Fruit fly (Drosophila melanogaster) whole organism, prepupa: ENCODE results near the gene GstD6.

ENCODE experiments used
- Blimp-1 ChIP-seq: fragments of 200-800 bp; sonication (Bioruptor generic); optimal IDR thresholded peaks from 3 replicates; lab custom pipeline; 2017; ENCODE audit warnings: missing biosample characterization, missing genetic modification characterization, mild to moderate bottlenecking, moderate library complexity, missing genetic modification reagents
- CG10631 ChIP-seq: fragments of 200-800 bp; sonication (Bioruptor generic); optimal IDR thresholded peaks from 2 replicates; lab custom pipeline; 2016; ENCODE audit warnings: missing biosample characterization, missing genetic modification characterization
- CG11294 ChIP-seq: fragments of 200-800 bp; sonication (Bioruptor generic); IDR thresholded peaks from 2 replicates; pipeline ENCODE4 v1.3.6; 2022; ENCODE audit warnings: missing biosample characterization, missing genetic modification characterization
- CG11762 ChIP-seq: fragments of 200-800 bp; sonication (Bioruptor generic); optimal IDR thresholded peaks from 3 replicates; lab custom pipeline; 2016; ENCODE audit warnings: missing biosample characterization, missing genetic modification characterization; ENCODE audit not compliant: insufficient read depth
- CG11902 ChIP-seq: fragments of 200-800 bp; sonication (Bioruptor generic); optimal IDR thresholded peaks from 3 replicates; lab custom pipeline; 2016; ENCODE audit warnings: missing biosample characterization, missing genetic modification characterization
- CG16779 ChIP-seq: fragments of 200-800 bp; sonication (Bioruptor generic); optimal IDR thresholded peaks from 3 replicates; lab custom pipeline; 2017; ENCODE audit warnings: missing biosample characterization, mild to moderate bottlenecking, missing genetic modification characterization
- CG3032 ChIP-seq: fragments of 200-800 bp; optimal IDR thresholded peaks from 2 replicates; lab custom pipeline; 2019; ENCODE audit warnings: missing biosample characterization, mild to moderate bottlenecking, missing genetic modification characterization, moderate library complexity
- CG31627 ChIP-seq: fragments of 200-800 bp; sonication (Bioruptor generic); optimal IDR thresholded peaks from 3 replicates; lab custom pipeline; 2016; ENCODE audit warnings: missing biosample characterization, missing genetic modification characterization
- CG4318 ChIP-seq: fragments of 200-800 bp; sonication (Bioruptor generic); optimal IDR thresholded peaks from 3 replicates; lab custom pipeline; 2017; ENCODE audit warnings: missing biosample characterization, mild to moderate bottlenecking, missing genetic modification characterization
- CG6163 ChIP-seq: fragments of 200-800 bp; sonication (Bioruptor generic); IDR thresholded peaks from 3 replicates; pipeline ENCODE4 v1.3.6; 2022; ENCODE audit warnings: missing biosample characterization, missing genetic modification characterization
- CG6792 ChIP-seq: fragments of 200-800 bp; sonication (Bioruptor generic); optimal IDR thresholded peaks from 3 replicates; lab custom pipeline; 2016; ENCODE audit warnings: missing biosample characterization, missing genetic modification characterization
- CG6854 ChIP-seq: fragments of 200-800 bp; sonication (Bioruptor generic); optimal IDR thresholded peaks from 2 replicates; lab custom pipeline; 2017; ENCODE audit warnings: missing biosample characterization, mild to moderate bottlenecking, missing genetic modification characterization
- CG7368 ChIP-seq: fragments of 200-800 bp; sonication (Bioruptor generic); optimal IDR thresholded peaks from 3 replicates; lab custom pipeline; 2016; ENCODE audit warnings: missing biosample characterization, missing genetic modification characterization
- CG8632 ChIP-seq: fragments of 200-800 bp; sonication (Bioruptor generic); optimal IDR thresholded peaks from 3 replicates; lab custom pipeline; 2016; ENCODE audit warnings: missing biosample characterization, missing genetic modification characterization
- Eip75B ChIP-seq: fragments of 200-800 bp; sonication (Bioruptor generic); optimal IDR thresholded peaks from 3 replicates; lab custom pipeline; 2016; ENCODE audit warnings: missing biosample characterization, missing genetic modification characterization
- Eip78C ChIP-seq: fragments of 200-800 bp; sonication (Bioruptor generic); peaks from one replicate; lab custom pipeline; 2016; ENCODE audit warnings: missing biosample characterization, missing genetic modification characterization
- Ets96B ChIP-seq: fragments of 200-800 bp; optimal IDR thresholded peaks from 2 replicates; lab custom pipeline; 2019; ENCODE audit warnings: missing biosample characterization, mild to moderate bottlenecking, missing genetic modification characterization, moderate library complexity
- Gug ChIP-seq: fragments of 200-800 bp; sonication (Bioruptor generic); IDR thresholded peaks from 2 replicates; pipeline ENCODE4 v1.3.6; 2022; ENCODE audit warnings: missing biosample characterization, missing genetic modification characterization
- Hr38 ChIP-seq: sonication (Bioruptor generic); optimal IDR thresholded peaks from 2 replicates; lab custom pipeline; 2016; ENCODE audit warnings: missing biosample characterization, missing genetic modification characterization
- Hr4 ChIP-seq: fragments of 200-800 bp; sonication (Bioruptor generic); optimal IDR thresholded peaks from 3 replicates; lab custom pipeline; 2016; ENCODE audit warnings: missing biosample characterization, missing genetic modification characterization
- Lpt ChIP-seq: fragments of 200-800 bp; sonication (Bioruptor generic); optimal IDR thresholded peaks from 3 replicates; lab custom pipeline; 2016; ENCODE audit warnings: missing biosample characterization, missing genetic modification characterization
- Met ChIP-seq: fragments of 200-800 bp; sonication (Bioruptor generic); optimal IDR thresholded peaks from 3 replicates; lab custom pipeline; 2016; ENCODE audit warnings: missing biosample characterization, missing genetic modification characterization
- Smox ChIP-seq: fragments of 200-800 bp; sonication (Bioruptor generic); optimal IDR thresholded peaks from 3 replicates; lab custom pipeline; 2016; ENCODE audit warnings: missing biosample characterization, missing genetic modification characterization
- Sox102F ChIP-seq: fragments of 200-800 bp; sonication (Bioruptor generic); optimal IDR thresholded peaks from 2 replicates; lab custom pipeline; 2016; ENCODE audit warnings: missing biosample characterization, mild to moderate bottlenecking, missing genetic modification characterization
- Sox14 ChIP-seq: fragments of 200-800 bp; sonication (Bioruptor generic); optimal IDR thresholded peaks from 3 replicates; lab custom pipeline; 2016; ENCODE audit warnings: missing biosample characterization, missing genetic modification characterization
- dsx ChIP-seq: fragments of 200-800 bp; optimal IDR thresholded peaks from 3 replicates; lab custom pipeline; 2019; ENCODE audit warnings: missing biosample characterization, mild to moderate bottlenecking, missing genetic modification characterization, moderate library complexity; ENCODE audit not compliant: poor library complexity, severe bottlenecking
- eg ChIP-seq: fragments of 200-800 bp; sonication (Bioruptor generic); IDR thresholded peaks from 3 replicates; pipeline ENCODE4 v1.3.6; 2022; ENCODE audit warnings: missing biosample characterization, missing genetic modification characterization
- fd59A ChIP-seq: fragments of 200-800 bp; sonication (Bioruptor generic); optimal IDR thresholded peaks from 2 replicates; lab custom pipeline; 2017; ENCODE audit warnings: missing biosample characterization, mild to moderate bottlenecking, missing genetic modification characterization, missing genetic modification reagents
- fd85E ChIP-seq: fragments of 200-800 bp; sonication (Bioruptor generic); optimal IDR thresholded peaks from 3 replicates; lab custom pipeline; 2016; ENCODE audit warnings: missing biosample characterization, missing genetic modification characterization
- fkh ChIP-seq: fragments of 200-800 bp; sonication (Bioruptor generic); optimal IDR thresholded peaks from 3 replicates; lab custom pipeline; 2017; ENCODE audit warnings: missing biosample characterization, mild to moderate bottlenecking, missing genetic modification characterization, moderate library complexity
- lz ChIP-seq: fragments of 200-800 bp; sonication (Bioruptor generic); optimal IDR thresholded peaks from 3 replicates; lab custom pipeline; 2016; ENCODE audit warnings: missing biosample characterization, missing genetic modification characterization
- pdm3 ChIP-seq: fragments of 200-800 bp; sonication (Bioruptor generic); optimal IDR thresholded peaks from 3 replicates; lab custom pipeline; 2016; ENCODE audit warnings: missing biosample characterization, missing genetic modification characterization
- salr ChIP-seq, 2 experiments: fragments of 200-800 bp; sonication (Bioruptor generic); optimal IDR thresholded peaks; 3 replicates each; lab custom pipeline; 2016 to 2018; ENCODE audit warnings: missing biosample characterization in 2 of 2, missing genetic modification characterization in 2 of 2, mild to moderate bottlenecking in 1 of 2
- svp ChIP-seq: fragments of 200-800 bp; sonication (Bioruptor generic); peaks from one replicate; lab custom pipeline; 2016; ENCODE audit warnings: missing biosample characterization, missing genetic modification characterization
- topi ChIP-seq: fragments of 200-800 bp; sonication (Bioruptor generic); optimal IDR thresholded peaks from 3 replicates; lab custom pipeline; 2016; ENCODE audit warnings: missing biosample characterization, missing genetic modification characterization
- vri ChIP-seq: fragments of 200-800 bp; sonication (Bioruptor generic); optimal IDR thresholded peaks from 3 replicates; lab custom pipeline; 2016; ENCODE audit warnings: missing biosample characterization, mild to moderate bottlenecking, missing genetic modification characterization

GstD6 gene

DNA sequence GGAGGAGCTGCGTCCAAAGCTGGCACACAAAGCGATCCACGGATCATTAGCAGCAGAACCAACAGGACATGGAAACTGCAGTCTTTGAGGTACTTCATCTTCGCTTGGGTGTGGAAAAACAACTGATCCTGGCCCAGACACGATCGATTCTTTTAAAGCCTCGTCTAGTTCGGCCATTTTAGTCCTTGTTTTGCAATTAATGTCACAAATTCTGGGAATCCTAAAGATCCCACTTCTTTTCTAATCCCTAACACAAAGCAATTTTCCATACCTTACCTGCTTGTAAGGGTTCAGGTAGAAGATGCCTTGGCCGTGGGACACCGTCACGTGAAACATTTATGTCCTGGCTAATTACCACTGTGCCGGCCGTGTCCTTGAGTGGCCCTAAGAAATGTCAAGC lies 5.6 kb downstream of the GstD6 start, which contains the start of gene CG10035:
Gene CG10035, minus strand, starts transcription at position 129 of the 400 bp plus-strand sequence.
- TF ChIP-seq CG4318 (GFP tag; lab: Kevin White, UChicago) (no peak), Ets96B (tag; lab: Kevin White, UChicago) (no peak), CG6792 (GFP tag; lab: Kevin White, UChicago) (no peak), CG16779 (tag; lab: Kevin White, UChicago) (no peak), salr (GFP tag; optimal IDR thresholded peaks at IDR 0.05; lab: Kevin White, UChicago) (no peak), lz (GFP tag; lab: Kevin White, UChicago) (no peak)

DNA sequence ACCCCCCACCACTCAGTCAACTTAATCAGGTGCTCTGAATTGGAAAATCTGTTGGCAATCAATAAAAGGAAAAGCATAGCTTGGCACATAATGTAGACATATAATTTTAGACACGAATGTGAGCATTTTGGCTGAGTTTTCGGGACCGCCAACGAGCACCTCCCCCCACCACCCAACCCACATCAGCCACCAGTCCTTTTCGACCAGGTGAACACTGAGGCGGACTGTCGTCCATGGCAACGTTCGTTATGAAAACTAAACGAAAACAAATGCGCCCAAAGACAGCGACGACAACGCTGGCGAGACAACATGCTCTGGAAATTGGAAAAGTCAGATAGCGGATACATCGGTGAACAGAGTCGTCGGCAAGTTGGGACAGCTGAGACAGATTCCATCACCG lies 6.1 kb downstream of the GstD6 start, which contains the start of gene GstD11:
Gene GstD11, plus strand, starts transcription at position 301 of the 400 bp plus-strand sequence.
- TF ChIP-seq Eip75B (GFP tag; lab: Kevin White, UChicago) = no peak
- TF ChIP-seq CG10631 (GFP tag; lab: Kevin White, UChicago) = no peak
- TF ChIP-seq vri (GFP tag; lab: Kevin White, UChicago) = no peak
- TF ChIP-seq Eip78C (GFP tag; lab: Kevin White, UChicago) = no peak
- TF ChIP-seq Hr4 (GFP tag; lab: Kevin White, UChicago) = no peak
- TF ChIP-seq CG31627 = no peak

DNA sequence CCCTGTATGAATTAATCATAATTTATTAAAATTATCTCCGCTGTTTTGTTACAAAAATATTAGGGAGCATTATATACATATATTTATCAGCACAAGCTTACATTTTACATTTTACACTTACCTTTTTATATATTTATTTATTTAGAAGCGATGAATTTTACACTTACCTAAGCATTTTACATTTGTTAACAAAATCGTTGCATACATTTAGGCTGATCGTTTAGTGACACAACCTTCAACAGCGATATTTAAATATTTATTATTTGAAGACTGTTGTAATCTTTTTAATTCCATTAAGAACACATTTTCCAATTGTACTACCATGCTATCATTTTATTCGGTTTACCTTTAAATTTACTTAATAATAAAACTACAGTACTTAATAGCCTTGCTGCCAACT lies 6.9 kb downstream of the GstD6 start:
- TF ChIP-seq CG10631 (GFP tag; lab: Kevin White, UChicago) (no peak), Hr38 (GFP tag; lab: Kevin White, UChicago) (no peak), Smox (no peak), CG6163 (GFP tag; lab: Robert Waterston, UW) (no peak), Ets96B (tag; lab: Kevin White, UChicago) (no peak), fd85E (no peak), Eip78C (GFP tag; lab: Kevin White, UChicago) (peak; percentile 71), pdm3 (GFP tag; lab: Kevin White, UChicago) (no peak), fkh (GFP tag; lab: Kevin White, UChicago) (peak; percentile 73), svp (GFP tag; lab: Kevin White, UChicago) (no peak)

DNA sequence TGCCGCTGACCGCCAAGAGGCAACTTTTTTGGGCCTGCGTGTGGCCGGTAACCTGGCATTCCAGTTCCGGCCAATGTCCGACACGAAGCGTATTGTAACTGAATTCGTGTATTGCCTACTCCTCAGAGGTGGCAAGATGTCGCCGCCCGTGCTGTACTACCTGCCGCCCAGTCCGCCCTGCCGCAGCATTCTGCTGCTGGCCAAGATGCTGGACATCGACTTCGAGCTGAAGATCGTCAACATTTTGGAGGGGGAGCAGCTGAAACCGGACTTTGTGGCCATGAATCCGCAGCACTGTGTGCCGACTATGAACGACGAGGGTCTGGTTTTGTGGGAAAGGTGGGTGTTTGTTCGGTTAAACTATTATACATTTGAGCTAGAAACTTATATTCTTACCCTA lies 7.3 kb downstream of the GstD6 start:
- peak; percentile 24 for TF ChIP-seq Lpt (GFP tag; lab: Kevin White, UChicago)
- no peak for TF ChIP-seq Smox
- 0 out of 3 replicates have a peak, but pooled peaks have one; percentile 18 for TF ChIP-seq eg (GFP tag; lab: Robert Waterston, UW)

- TF ChIP-seq Sox102F (GFP tag; lab: Kevin White, UChicago) = no peak
- TF ChIP-seq topi (GFP tag; lab: Kevin White, UChicago) = no peak
- no peak for TF ChIP-seq CG10631 (GFP tag; lab: Kevin White, UChicago)
- TF ChIP-seq Eip75B (GFP tag; lab: Kevin White, UChicago) = no peak
- no peak for TF ChIP-seq CG8632 (GFP tag; lab: Kevin White, UChicago)
- no peak for TF ChIP-seq Hr4 (GFP tag; lab: Kevin White, UChicago)
- TF ChIP-seq CG11762 = no peak
- no peak for TF ChIP-seq fd85E
- no peak for TF ChIP-seq Lpt (GFP tag; lab: Kevin White, UChicago)
- TF ChIP-seq Met (GFP tag; lab: Kevin White, UChicago) = no peak
Measured at dm6 chr3R:12385949-12386348, 9.0 kb downstream of the GstD6 start, which contains the start of gene Sol1. Gene Sol1 (plus strand): TSS chr3R:12386249.

DNA sequence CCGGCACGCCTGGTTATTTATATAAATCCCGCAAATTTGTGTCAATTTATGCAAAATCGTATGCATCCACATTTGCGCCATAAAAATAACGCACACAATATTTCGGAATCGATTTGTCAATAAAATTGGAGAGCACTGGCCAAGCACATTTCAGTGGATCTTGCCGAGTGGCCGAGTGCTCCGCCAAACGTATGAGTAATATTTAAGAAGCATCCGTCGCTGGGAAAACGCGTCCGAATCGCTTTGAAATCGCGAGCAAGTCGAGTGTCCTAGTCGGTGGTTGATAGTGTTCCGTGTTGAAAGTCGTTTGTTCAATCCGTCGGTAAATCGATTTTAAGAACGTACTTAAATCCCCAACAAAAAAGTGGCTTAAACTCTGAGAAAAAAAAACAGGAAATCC lies 10.0 kb downstream of the GstD6 start, which contains the start of gene CG33098:
Gene CG33098, plus strand, starts transcription at position 224 of the 400 bp plus-strand sequence.
- no peak for TF ChIP-seq pdm3 (GFP tag; lab: Kevin White, UChicago)
- TF ChIP-seq CG11294 (GFP tag; lab: Robert Waterston, UW) = no peak
- TF ChIP-seq Gug = no peak
- no peak for TF ChIP-seq CG8632 (GFP tag; lab: Kevin White, UChicago)
- TF ChIP-seq CG7368 (GFP tag; lab: Kevin White, UChicago) = no peak
- no peak for TF ChIP-seq CG11762
- no peak for TF ChIP-seq CG31627
- no peak for TF ChIP-seq fd59A (GFP tag; lab: Kevin White, UChicago)
- no peak for TF ChIP-seq dsx (GFP tag; lab: Kevin White, UChicago)
- TF ChIP-seq svp (GFP tag; lab: Kevin White, UChicago) = no peak
- TF ChIP-seq Sox14 (GFP tag; lab: Kevin White, UChicago) = no peak
- no peak for TF ChIP-seq CG4318 (GFP tag; lab: Kevin White, UChicago)
- TF ChIP-seq CG11902 (GFP tag; lab: Kevin White, UChicago) = no peak
- TF ChIP-seq CG3032 = no peak
- TF ChIP-seq fkh (GFP tag; lab: Kevin White, UChicago) = no peak
- TF ChIP-seq Sox102F (GFP tag; lab: Kevin White, UChicago) = no peak
- no peak for TF ChIP-seq CG6854 (GFP tag; lab: Kevin White, UChicago)
- no peak for TF ChIP-seq Blimp-1 (GFP tag; lab: Kevin White, UChicago)
